Worm (Caenorhabditis elegans): Measurements from ENCODE around the gene C16A3.2.

- TF ChIP-seq W03F9.2 (tag; optimal IDR thresholded peaks at IDR 0.05) (no peak), him-1 (tag; optimal IDR thresholded peaks at IDR 0.05) (no peak), dao-5 (tag; optimal IDR thresholded peaks at IDR 0.05) (no peak)
These were observed 34.3 kb upstream of the C16A3.2 start for ce11 chrIII:6355359-6355758.
